Fruit fly (Drosophila melanogaster): Measurements from ENCODE around the gene CG32022.

CG32022 gene

dm6 chr3L:8748839-8749238 is 27.8 kb upstream of the CG32022 start (continued):
- TF ChIP-seq Hsf (GFP tag; optimal IDR thresholded peaks at IDR 0.05) (peak; percentile 51), Bgb (GFP tag; IDR thresholded peaks at IDR 0.05; ENCODE audit: partially characterized antibody) (peak; percentile 40), CG12659 (GFP tag; optimal IDR thresholded peaks at IDR 0.05) (no peak), lilli (GFP tag; optimal IDR thresholded peaks at IDR 0.05) (peak; percentile 13), eyg (GFP tag; optimal IDR thresholded peaks at IDR 0.05) (no peak), ATbp (GFP tag; optimal IDR thresholded peaks at IDR 0.05) (no peak), Vsx1 (GFP tag; optimal IDR thresholded peaks at IDR 0.05) (no peak), peb (GFP tag; IDR thresholded peaks at IDR 0.05) (no peak), CG15073 (GFP tag; optimal IDR thresholded peaks at IDR 0.05) (no peak), fru (optimal IDR thresholded peaks at IDR 0.05) (no peak), CG7928 (GFP tag; optimal IDR thresholded peaks at IDR 0.05) (no peak), scrt (GFP tag; optimal IDR thresholded peaks at IDR 0.05) (no peak), CG17361 (GFP tag; IDR thresholded peaks at IDR 0.05) (no peak; the same call in 2 of the 3 replicates), ttk (GFP tag; IDR thresholded peaks at IDR 0.05) (no peak), Sry-δ (GFP tag; optimal IDR thresholded peaks at IDR 0.05) (no peak), jigr1 (GFP tag; IDR thresholded peaks at IDR 0.05) (peak; percentile 65; the same call in 1 of the 3 replicates), sens (GFP tag) (peak; percentile 37), salm (tag; optimal IDR thresholded peaks at IDR 0.05) (no peak), Dll (GFP tag; IDR thresholded peaks at IDR 0.05; ENCODE audit: partially characterized antibody) (no peak), ranshi (GFP tag; IDR thresholded peaks at IDR 0.05) (no peak), stwl (tag; optimal IDR thresholded peaks at IDR 0.05) (peak; percentile 65), CG34422 (GFP tag; IDR thresholded peaks at IDR 0.05) (peak; percentile 15; the same call in 1 of the 3 replicates), CG1603 (tag; optimal IDR thresholded peaks at IDR 0.05) (peak; percentile 38), stc (GFP tag; IDR thresholded peaks at IDR 0.05) (no peak), Bdp1 (GFP tag; optimal IDR thresholded peaks at IDR 0.05) (no peak), her (GFP tag; optimal IDR thresholded peaks at IDR 0.05) (no peak), Pdp1 (GFP tag; optimal IDR thresholded peaks at IDR 0.05) (no peak), cas (GFP tag; IDR thresholded peaks at IDR 0.05) (no peak), ro (GFP tag; IDR thresholded peaks at IDR 0.05) (no peak), Hmr (GFP tag; optimal IDR thresholded peaks at IDR 0.05) (no peak), CG6765 (GFP tag; optimal IDR thresholded peaks at IDR 0.05) (no peak), CG7745 (tag; optimal IDR thresholded peaks at IDR 0.05) (no peak), CG43689 (GFP tag; IDR thresholded peaks at IDR 0.05) (no peak), Elba2 (GFP tag; optimal IDR thresholded peaks at IDR 0.05) (no peak), pros (GFP tag; optimal IDR thresholded peaks at IDR 0.05) (no peak), ftz-f1 (GFP tag; optimal IDR thresholded peaks at IDR 0.05) (no peak), tll (GFP tag; optimal IDR thresholded peaks at IDR 0.05) (no peak), CG8944 (GFP tag; optimal IDR thresholded peaks at IDR 0.05) (no peak), chn (GFP tag; optimal IDR thresholded peaks at IDR 0.05) (no peak), HHEX (GFP tag; optimal IDR thresholded peaks at IDR 0.05) (no peak), CG15696 (tag; optimal IDR thresholded peaks at IDR 0.05) (peak; percentile 49), fd64A (GFP tag; optimal IDR thresholded peaks at IDR 0.05) (no peak), lov (optimal IDR thresholded peaks at IDR 0.05) (no peak), lov (GFP tag; IDR thresholded peaks at IDR 0.05) (no peak), vvl (GFP tag; IDR thresholded peaks at IDR 0.05) (no peak; the same call in 1 of the 2 replicates), pho (GFP tag; optimal IDR thresholded peaks at IDR 0.05) (no peak), Hey (tag; optimal IDR thresholded peaks at IDR 0.05) (no peak), CG9932 (GFP tag; IDR thresholded peaks at IDR 0.05) (peak; percentile 74), schlank (tag; optimal IDR thresholded peaks at IDR 0.05) (no peak), HLH3B (GFP tag; IDR thresholded peaks at IDR 0.05) (no peak), vfl (GFP tag; optimal IDR thresholded peaks at IDR 0.05) (no peak), unc-4 (GFP tag; IDR thresholded peaks at IDR 0.05; ENCODE audit: partially characterized antibody) (no peak)
